Fruit fly (Drosophila melanogaster) whole organism, embryonic: ENCODE data around the gene scyl.

Experiments
- Ada2b ChIP-seq: fragments of 200-800 bp; sonication (Bioruptor generic); IDR thresholded peaks from 2 replicates; pipeline ENCODE4 v1.3.6; 2022; ENCODE audit warnings: missing biosample characterization, missing genetic modification characterization
- Bdp1 ChIP-seq: fragments of 200-800 bp; sonication (Bioruptor generic); optimal IDR thresholded peaks from 3 replicates; lab custom pipeline; 2016; ENCODE audit warnings: missing biosample characterization, missing genetic modification characterization
- CG10462 ChIP-seq: fragments of 200-800 bp; sonication (Bioruptor generic); optimal IDR thresholded peaks from 2 replicates; lab custom pipeline; 2016; ENCODE audit warnings: missing biosample characterization, missing genetic modification characterization
- CG10979 ChIP-seq: fragments of 200-800 bp; sonication (Bioruptor generic); optimal IDR thresholded peaks from 2 replicates; lab custom pipeline; 2018; ENCODE audit warnings: missing biosample characterization, mild to moderate bottlenecking, missing genetic modification characterization, moderate library complexity
- CG12104 ChIP-seq: fragments of 200-800 bp; sonication (Bioruptor generic); optimal IDR thresholded peaks from 3 replicates; lab custom pipeline; 2016; ENCODE audit warnings: missing biosample characterization, missing genetic modification characterization
- CG12155 ChIP-seq: fragments of 200-800 bp; sonication (Bioruptor generic); optimal IDR thresholded peaks from 3 replicates; lab custom pipeline; 2016; ENCODE audit warnings: missing biosample characterization, missing genetic modification characterization
- CG12744 ChIP-seq: fragments of 200-800 bp; sonication (Bioruptor generic); optimal IDR thresholded peaks from 2 replicates; lab custom pipeline; 2016; ENCODE audit warnings: missing biosample characterization, missing genetic modification characterization
- CG13424 ChIP-seq: fragments of 200-800 bp; sonication (Bioruptor generic); optimal IDR thresholded peaks from 2 replicates; lab custom pipeline; 2019; ENCODE audit warnings: missing biosample characterization, mild to moderate bottlenecking, missing genetic modification characterization, moderate library complexity
- CG13894 ChIP-seq: fragments of 200-800 bp; sonication (Bioruptor generic); optimal IDR thresholded peaks from 3 replicates; lab custom pipeline; 2018; ENCODE audit warnings: missing biosample characterization, mild to moderate bottlenecking, missing genetic modification characterization, moderate library complexity
- CG16815 ChIP-seq: fragments of 200-800 bp; sonication (Bioruptor generic); optimal IDR thresholded peaks from 3 replicates; lab custom pipeline; 2017; ENCODE audit warnings: missing biosample characterization, mild to moderate bottlenecking, missing genetic modification characterization
- CG2116 ChIP-seq: fragments of 200-800 bp; sonication (Bioruptor generic); optimal IDR thresholded peaks from 3 replicates; lab custom pipeline; 2018; ENCODE audit warnings: missing biosample characterization, mild to moderate bottlenecking, missing genetic modification characterization
- CG2120 ChIP-seq: fragments of 200-800 bp; sonication (Bioruptor generic); optimal IDR thresholded peaks from 3 replicates; lab custom pipeline; 2016; ENCODE audit warnings: missing biosample characterization, missing genetic modification characterization
- CG2202 ChIP-seq: fragments of 200-800 bp; sonication (Bioruptor generic); optimal IDR thresholded peaks from 2 replicates; lab custom pipeline; 2018; ENCODE audit warnings: missing biosample characterization, mild to moderate bottlenecking, missing genetic modification characterization
- CG2875 ChIP-seq: fragments of 200-800 bp; sonication (Bioruptor generic); optimal IDR thresholded peaks from 2 replicates; lab custom pipeline; 2017; ENCODE audit warnings: missing biosample characterization, mild to moderate bottlenecking, missing genetic modification characterization, missing genetic modification reagents
- CG31224 ChIP-seq: fragments of 200-800 bp; sonication (Bioruptor generic); IDR thresholded peaks from 2 replicates; pipeline ENCODE4 v1.3.6; 2022; ENCODE audit warnings: missing biosample characterization, missing genetic modification characterization
- CG32532 ChIP-seq: fragments of 200-800 bp; sonication (Bioruptor generic); IDR thresholded peaks from 2 replicates; pipeline ENCODE4 v1.3.6; 2022; ENCODE audit warnings: missing biosample characterization, missing genetic modification characterization
- CG3995 ChIP-seq: fragments of 200-800 bp; sonication (Bioruptor generic); optimal IDR thresholded peaks from 3 replicates; lab custom pipeline; 2016; ENCODE audit warnings: missing biosample characterization, missing genetic modification characterization
- CG6175 ChIP-seq: fragments of 200-800 bp; sonication (Bioruptor generic); IDR thresholded peaks from 3 replicates; pipeline ENCODE4 v1.3.6; 2022; ENCODE audit warnings: missing biosample characterization, missing genetic modification characterization
- CG7786 ChIP-seq: fragments of 200-800 bp; sonication (Bioruptor generic); optimal IDR thresholded peaks from 2 replicates; lab custom pipeline; 2016; ENCODE audit warnings: missing biosample characterization, missing genetic modification characterization
- CG8089 ChIP-seq: fragments of 200-800 bp; sonication (Bioruptor generic); optimal IDR thresholded peaks from 3 replicates; lab custom pipeline; 2016; ENCODE audit warnings: missing biosample characterization, missing genetic modification characterization
- CoRest ChIP-seq: fragments of 200-800 bp; sonication (Bioruptor generic); optimal IDR thresholded peaks from 3 replicates; lab custom pipeline; 2018; ENCODE audit warnings: missing biosample characterization, mild to moderate bottlenecking, missing genetic modification characterization, moderate library complexity
- D19A ChIP-seq: fragments of 200-800 bp; optimal IDR thresholded peaks from 3 replicates; lab custom pipeline; 2019; ENCODE audit warnings: missing biosample characterization, mild to moderate bottlenecking, missing genetic modification characterization, moderate library complexity
- Dll ChIP-seq: fragments of 200-800 bp; sonication (Bioruptor generic); IDR thresholded peaks from 4 replicates; pipeline ENCODE4 v1.3.6; 2022; ENCODE audit warnings: missing biosample characterization, missing genetic modification characterization; ENCODE audit not compliant: partially characterized antibody
- Dref ChIP-seq: fragments of 200-800 bp; sonication (Bioruptor generic); IDR thresholded peaks from 2 replicates; pipeline ENCODE4 v1.3.6; 2022; ENCODE audit warnings: missing biosample characterization, missing genetic modification characterization
- Opbp ChIP-seq: fragments of 200-800 bp; sonication (Bioruptor generic); IDR thresholded peaks from 3 replicates; pipeline ENCODE4 v1.3.6; 2022; ENCODE audit warnings: missing biosample characterization, missing genetic modification characterization; ENCODE audit not compliant: partially characterized antibody
- Poxn ChIP-seq: fragments of 200-800 bp; sonication (Bioruptor generic); IDR thresholded peaks from 2 replicates; pipeline ENCODE4 v1.3.6; 2022; ENCODE audit warnings: missing biosample characterization, missing genetic modification characterization
- Ptx1 ChIP-seq: fragments of 200-800 bp; sonication (Bioruptor generic); IDR thresholded peaks from 2 replicates; pipeline ENCODE4 v1.3.6; 2022; ENCODE audit warnings: missing biosample characterization, missing genetic modification characterization
- Side ChIP-seq: fragments of 200-800 bp; sonication (Bioruptor generic); optimal IDR thresholded peaks from 2 replicates; lab custom pipeline; 2016; ENCODE audit warnings: missing biosample characterization, missing genetic modification characterization
- Taf1 ChIP-seq: fragments of 200-800 bp; sonication (Bioruptor generic); IDR thresholded peaks from 2 replicates; pipeline ENCODE4 v1.3.6; 2022; ENCODE audit warnings: missing biosample characterization, missing genetic modification characterization
- ac ChIP-seq: fragments of 200-800 bp; sonication (Bioruptor generic); optimal IDR thresholded peaks from 3 replicates; lab custom pipeline; 2017; ENCODE audit warnings: missing biosample characterization, mild to moderate bottlenecking, missing genetic modification characterization
- bcd ChIP-seq: fragments of 200-800 bp; sonication (Bioruptor generic); optimal IDR thresholded peaks from 2 replicates; lab custom pipeline; 2017; ENCODE audit warnings: missing biosample characterization, mild to moderate bottlenecking, missing genetic modification characterization
- cad ChIP-seq: fragments of >200 bp; optimal IDR thresholded peaks from 2 replicates; lab custom pipeline; 2017; ENCODE audit warnings: missing biosample characterization, missing genetic modification characterization
- croc ChIP-seq: fragments of 200-800 bp; sonication (Bioruptor generic); conservative IDR thresholded peaks from 3 replicates; pipeline ENCODE4 v1.3.6; 2022; ENCODE audit warnings: missing biosample characterization, missing genetic modification characterization
- danr ChIP-seq: fragments of 200-800 bp; sonication (Bioruptor generic); IDR thresholded peaks from 2 replicates; pipeline ENCODE4 v1.3.6; 2022; ENCODE audit warnings: missing biosample characterization, missing genetic modification characterization
- dimm ChIP-seq: fragments of 200-800 bp; sonication (Bioruptor generic); IDR thresholded peaks from 2 replicates; pipeline ENCODE4 v1.3.6; 2022; ENCODE audit warnings: missing biosample characterization, missing genetic modification characterization
- fd3F ChIP-seq: fragments of 200-800 bp; sonication (Bioruptor generic); optimal IDR thresholded peaks from 2 replicates; lab custom pipeline; 2018; ENCODE audit warnings: missing biosample characterization, mild to moderate bottlenecking, missing genetic modification characterization, moderate library complexity
- hkb ChIP-seq, 2 experiments: fragments of 200-800 bp in 1 of 2; fragments of >200 bp in 1 of 2; sonication (Bioruptor generic) in 1 of 2; IDR thresholded peaks in 1 of 2; optimal IDR thresholded peaks in 1 of 2; 2 replicates each; pipeline versions ENCODE4 v1.3.6 to Lab custom; 2017 to 2022; ENCODE audit warnings: missing biosample characterization in 1 of 2, missing genetic modification characterization in 1 of 2
- lab ChIP-seq: fragments of 200-800 bp; sonication (Bioruptor generic); optimal IDR thresholded peaks from 3 replicates; lab custom pipeline; 2017; ENCODE audit warnings: missing biosample characterization, missing genetic modification characterization, mild to moderate bottlenecking, moderate library complexity, missing genetic modification reagents
- nmo ChIP-seq: fragments of 200-800 bp; sonication (Bioruptor generic); optimal IDR thresholded peaks from 2 replicates; lab custom pipeline; 2018; ENCODE audit warnings: missing biosample characterization, mild to moderate bottlenecking, missing genetic modification characterization, moderate library complexity
- pb ChIP-seq: fragments of 200-800 bp; sonication (Bioruptor generic); optimal IDR thresholded peaks from 3 replicates; lab custom pipeline; 2016; ENCODE audit warnings: missing biosample characterization, missing genetic modification characterization
- psq ChIP-seq: fragments of 200-800 bp; sonication (Bioruptor generic); optimal IDR thresholded peaks from 2 replicates; lab custom pipeline; 2017; ENCODE audit warnings: missing biosample characterization, missing genetic modification characterization
- ro ChIP-seq: fragments of 200-800 bp; sonication (Bioruptor generic); IDR thresholded peaks from 2 replicates; pipeline ENCODE4 v1.3.6; 2022; ENCODE audit warnings: missing biosample characterization, missing genetic modification characterization
- slou ChIP-seq: fragments of 200-800 bp; sonication (Bioruptor generic); optimal IDR thresholded peaks from 3 replicates; lab custom pipeline; 2016; ENCODE audit warnings: missing biosample characterization, missing genetic modification characterization
- sqz ChIP-seq: fragments of 200-800 bp; sonication (Bioruptor generic); optimal IDR thresholded peaks from 3 replicates; lab custom pipeline; 2018; ENCODE audit warnings: missing biosample characterization, mild to moderate bottlenecking, missing genetic modification characterization
- sug ChIP-seq: fragments of 200-800 bp; optimal IDR thresholded peaks from 2 replicates; lab custom pipeline; 2019; ENCODE audit warnings: missing biosample characterization, mild to moderate bottlenecking, missing genetic modification characterization, moderate library complexity
- trem ChIP-seq: fragments of 200-800 bp; optimal IDR thresholded peaks from 3 replicates; lab custom pipeline; 2019; ENCODE audit warnings: missing biosample characterization, mild to moderate bottlenecking, missing genetic modification characterization, moderate library complexity
- unpg ChIP-seq: fragments of 200-800 bp; sonication (Bioruptor generic); optimal IDR thresholded peaks from 3 replicates; lab custom pipeline; 2018; ENCODE audit warnings: missing biosample characterization, mild to moderate bottlenecking, missing genetic modification characterization, moderate library complexity
- wdn ChIP-seq: fragments of 200-800 bp; sonication (Bioruptor generic); IDR thresholded peaks from 2 replicates; pipeline ENCODE4 v1.3.6; 2022; ENCODE audit warnings: missing biosample characterization, missing genetic modification characterization
- wor ChIP-seq: fragments of 200-800 bp; sonication (Bioruptor generic); IDR thresholded peaks from 2 replicates; pipeline ENCODE4 v1.3.6; 2022; ENCODE audit warnings: missing biosample characterization, missing genetic modification characterization

The scyl gene

dm6 chr3L:11247370-11248255 lies 4.5 kb upstream of the scyl start (continued):
- TF ChIP-seq Taf1 (GFP tag; lab: Robert Waterston, UW) (no peak), Poxn (GFP tag; lab: Robert Waterston, UW) (no peak), sqz (GFP tag; lab: Kevin White, UChicago) (no peak), fd3F (GFP tag; lab: Kevin White, UChicago) (no peak), Dref (GFP tag; lab: Robert Waterston, UW) (no peak), Ptx1 (GFP tag; lab: Robert Waterston, UW) (no peak), CG10979 (tag; lab: Kevin White, UChicago) (no peak), CG2875 (GFP tag; lab: Kevin White, UChicago) (no peak), CG12155 (GFP tag; lab: Kevin White, UChicago) (no peak), CG32532 (GFP tag; lab: Robert Waterston, UW) (no peak), pb (no peak), CG7786 (GFP tag; lab: Kevin White, UChicago) (no peak), ac (GFP tag; lab: Kevin White, UChicago) (peak; percentile 57), CG3995 (GFP tag; lab: Kevin White, UChicago) (no peak), Dll (GFP tag; lab: Robert Waterston, UW) (peak; percentile 50; the same call in 1 of the 4 replicates), CG2202 (peak; percentile 28), cad (no peak), dimm (GFP tag; lab: Robert Waterston, UW) (no peak), Bdp1 (GFP tag; lab: Kevin White, UChicago) (no peak), CG12744 (GFP tag; lab: Kevin White, UChicago) (no peak), lab (GFP tag; lab: Kevin White, UChicago) (peak; percentile 53), CG16815 (GFP tag; lab: Kevin White, UChicago) (no peak), ro (no peak), croc (GFP tag; lab: Robert Waterston, UW) (no peak), unpg (GFP tag; lab: Kevin White, UChicago) (peak; percentile 11), CG13424 (tag; lab: Kevin White, UChicago) (no peak), CG10462 (GFP tag; lab: Kevin White, UChicago) (no peak), Ada2b (no peak), CG8089 (GFP tag; lab: Kevin White, UChicago) (no peak), wdn (GFP tag; lab: Robert Waterston, UW) (no peak), hkb (optimal IDR thresholded peaks at IDR 0.05; lab: Kevin White, UChicago) (no peak), hkb (GFP tag; IDR thresholded peaks at IDR 0.05; lab: Robert Waterston, UW) (0 out of 2 replicates have a peak, but pooled peaks have one; percentile 54), CG13894 (tag; lab: Kevin White, UChicago) (no peak), wor (GFP tag; lab: Robert Waterston, UW) (no peak), CG2120 (GFP tag; lab: Kevin White, UChicago) (no peak), Side (GFP tag; lab: Kevin White, UChicago) (peak; percentile 46), D19A (tag; lab: Kevin White, UChicago) (no peak), CG12104 (GFP tag; lab: Kevin White, UChicago) (no peak), CG31224 (GFP tag; lab: Robert Waterston, UW) (no peak), Opbp (no peak; the same call in 2 of the 3 replicates), nmo (no peak), sug (tag; lab: Kevin White, UChicago) (peak; percentile 17), trem (no peak), slou (no peak), CG6175 (peak; percentile 12; the same call in 1 of the 3 replicates), bcd (GFP tag; lab: Kevin White, UChicago) (no peak), CoRest (tag; lab: Kevin White, UChicago) (no peak), danr (GFP tag; lab: Robert Waterston, UW) (no peak), CG2116 (GFP tag; lab: Kevin White, UChicago) (no peak), psq (no peak)
